Fruit fly (Drosophila melanogaster): ENCODE results near the gene scu.

The scu gene

DNA sequence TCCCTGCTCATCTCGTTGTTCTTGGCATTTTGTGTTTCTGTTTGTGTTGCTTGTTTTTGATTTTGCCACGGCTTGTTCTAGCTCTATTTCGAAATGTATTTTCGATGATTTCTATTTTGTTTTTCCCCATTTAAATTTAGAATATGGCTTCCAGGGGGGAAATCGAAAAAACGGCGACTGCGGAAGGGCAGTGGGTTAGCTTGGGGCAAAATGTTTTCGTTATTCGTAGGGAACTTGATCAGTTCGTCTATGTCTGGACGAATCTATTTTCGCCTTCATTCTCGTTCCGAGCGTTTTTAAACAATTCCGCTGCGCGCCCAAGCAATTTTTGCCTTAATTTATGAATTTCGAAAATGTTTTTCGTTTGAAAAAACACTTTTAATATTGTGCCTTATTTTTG is 27.5 kb downstream of the scu start:
- TF ChIP-seq CG8159 (tag; optimal IDR thresholded peaks at IDR 0.05) (no peak), CG15710 (tag; optimal IDR thresholded peaks at IDR 0.05) (no peak), fd96Ca (GFP tag; IDR thresholded peaks at IDR 0.05) (no peak), Ets98B (GFP tag; IDR thresholded peaks at IDR 0.05) (no peak), EcR (GFP tag; optimal IDR thresholded peaks at IDR 0.05) (no peak), Pif1B (GFP tag; optimal IDR thresholded peaks at IDR 0.05) (no peak), CG32121 (GFP tag; IDR thresholded peaks at IDR 0.05) (no peak), CG8301 (tag; optimal IDR thresholded peaks at IDR 0.05) (no peak), CG17806 (tag; optimal IDR thresholded peaks at IDR 0.05) (no peak), CG14655 (GFP tag; optimal IDR thresholded peaks at IDR 0.05) (no peak), CG13204 (GFP tag; optimal IDR thresholded peaks at IDR 0.05) (no peak), CG4496 (GFP tag; IDR thresholded peaks at IDR 0.05) (no peak), CG12605 (GFP tag; IDR thresholded peaks at IDR 0.05) (no peak), Pif1A (GFP tag; optimal IDR thresholded peaks at IDR 0.05) (no peak), CG10348 (GFP tag; IDR thresholded peaks at IDR 0.05) (no peak), rn (GFP tag; IDR thresholded peaks at IDR 0.05) (no peak)

DNA sequence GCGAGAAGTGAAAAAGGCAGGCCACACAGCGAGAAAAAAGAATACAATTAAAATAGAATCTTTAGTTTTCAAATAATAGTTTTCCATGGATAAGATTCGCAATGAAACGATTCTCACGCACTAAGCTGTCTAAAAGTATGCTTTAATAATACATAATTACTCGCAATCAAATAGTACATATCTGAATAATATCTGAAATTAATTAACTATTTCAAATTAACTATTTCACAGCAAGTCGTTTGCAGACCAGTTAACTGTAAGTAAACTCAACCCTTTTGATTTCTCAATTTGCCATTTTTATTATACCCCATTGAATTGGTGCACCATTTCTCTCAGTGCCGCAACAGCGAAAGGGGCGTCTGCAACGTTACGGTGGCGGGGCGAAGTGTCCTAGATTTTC is 34.5 kb downstream of the scu start:
- no peak for TF ChIP-seq CG8301 (tag; optimal IDR thresholded peaks at IDR 0.05)
- TF ChIP-seq CG14655 (GFP tag; optimal IDR thresholded peaks at IDR 0.05) = no peak
- no peak for TF ChIP-seq Snoo (tag; optimal IDR thresholded peaks at IDR 0.05)
- TF ChIP-seq fd96Ca (GFP tag; IDR thresholded peaks at IDR 0.05) = no peak
- no peak for TF ChIP-seq Ets98B (GFP tag; IDR thresholded peaks at IDR 0.05)
- TF ChIP-seq CG32121 (GFP tag; IDR thresholded peaks at IDR 0.05) = no peak
- TF ChIP-seq CG34367 (tag; optimal IDR thresholded peaks at IDR 0.05) = no peak
- no peak for TF ChIP-seq gl (tag; optimal IDR thresholded peaks at IDR 0.05)
- no peak for TF ChIP-seq Pif1B (GFP tag; optimal IDR thresholded peaks at IDR 0.05)
- TF ChIP-seq CG9948 (tag; optimal IDR thresholded peaks at IDR 0.05) = no peak
- TF ChIP-seq CG12605 (GFP tag; IDR thresholded peaks at IDR 0.05) = no peak
- no peak for TF ChIP-seq CG4496 (GFP tag; IDR thresholded peaks at IDR 0.05)
- TF ChIP-seq CG8159 (tag; optimal IDR thresholded peaks at IDR 0.05) = no peak
- TF ChIP-seq CG10348 (GFP tag; IDR thresholded peaks at IDR 0.05) = no peak

DNA sequence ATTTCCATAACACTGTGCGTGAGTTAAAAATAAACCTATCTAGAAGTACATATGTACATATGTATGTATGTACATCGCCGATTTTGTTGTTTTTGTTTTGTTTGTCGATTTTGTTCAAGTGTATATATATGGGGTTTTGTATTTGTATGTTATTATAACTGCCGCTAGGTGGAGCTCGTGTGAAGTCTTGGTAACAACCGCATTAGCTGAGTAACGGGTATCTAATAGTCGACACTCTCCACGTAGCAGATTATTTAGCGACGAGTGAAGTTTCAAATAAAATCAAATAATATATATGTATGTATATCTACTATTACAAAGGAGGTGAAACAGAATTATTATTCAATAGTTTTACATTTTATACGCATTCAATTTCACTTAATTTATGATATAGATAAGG is 38.2 kb downstream of the scu start:
- TF ChIP-seq rn (GFP tag; IDR thresholded peaks at IDR 0.05) = no peak
- TF ChIP-seq CG13204 (GFP tag; optimal IDR thresholded peaks at IDR 0.05) = no peak
- no peak for TF ChIP-seq fd96Ca (GFP tag; IDR thresholded peaks at IDR 0.05)
- TF ChIP-seq CG9948 (tag; optimal IDR thresholded peaks at IDR 0.05) = no peak
- no peak for TF ChIP-seq CG32121 (GFP tag; IDR thresholded peaks at IDR 0.05)
- TF ChIP-seq CG17806 (tag; optimal IDR thresholded peaks at IDR 0.05) = no peak
- TF ChIP-seq CG12605 (GFP tag; IDR thresholded peaks at IDR 0.05) = no peak
- TF ChIP-seq Pif1A (GFP tag; optimal IDR thresholded peaks at IDR 0.05) = no peak
- TF ChIP-seq Ets98B (GFP tag; IDR thresholded peaks at IDR 0.05) = no peak
- TF ChIP-seq CG14655 (GFP tag; optimal IDR thresholded peaks at IDR 0.05) = no peak
- TF ChIP-seq Snoo (tag; optimal IDR thresholded peaks at IDR 0.05) = no peak
- no peak for TF ChIP-seq CG8159 (tag; optimal IDR thresholded peaks at IDR 0.05)
- no peak for TF ChIP-seq gl (tag; optimal IDR thresholded peaks at IDR 0.05)
- TF ChIP-seq D1 (tag; optimal IDR thresholded peaks at IDR 0.05) = no peak

DNA sequence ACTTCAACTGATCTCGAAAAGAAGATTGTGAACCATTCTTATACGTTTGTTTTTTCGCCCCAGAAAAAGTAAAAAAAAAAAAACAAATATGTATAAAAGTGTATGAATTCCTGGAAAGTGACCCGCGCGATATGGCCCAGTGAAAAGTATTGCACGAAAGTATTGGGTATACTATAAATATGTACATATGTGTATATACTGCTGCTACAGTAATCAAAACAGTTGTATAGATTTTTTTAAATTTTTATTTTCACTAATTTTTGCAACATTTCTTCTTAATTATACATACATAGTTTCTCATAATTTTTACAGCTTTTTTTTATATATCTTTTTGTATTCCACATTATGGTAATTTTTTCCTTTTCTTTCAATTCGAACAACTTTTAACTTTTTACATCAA is 39.1 kb downstream of the scu start, which contains the start of gene CG43133:
CG43133 (minus strand) TSS at position 11 of the 400 bp plus-strand sequence.
- TF ChIP-seq CG12605 (GFP tag; IDR thresholded peaks at IDR 0.05) = no peak
- TF ChIP-seq CG15710 (tag; optimal IDR thresholded peaks at IDR 0.05) = no peak
- TF ChIP-seq gl (tag; optimal IDR thresholded peaks at IDR 0.05) = no peak
- no peak for TF ChIP-seq EcR (GFP tag; optimal IDR thresholded peaks at IDR 0.05)
- TF ChIP-seq CG9948 (tag; optimal IDR thresholded peaks at IDR 0.05) = no peak
- no peak for TF ChIP-seq D1 (tag; optimal IDR thresholded peaks at IDR 0.05)
- no peak for TF ChIP-seq Pif1B (GFP tag; optimal IDR thresholded peaks at IDR 0.05)

DNA sequence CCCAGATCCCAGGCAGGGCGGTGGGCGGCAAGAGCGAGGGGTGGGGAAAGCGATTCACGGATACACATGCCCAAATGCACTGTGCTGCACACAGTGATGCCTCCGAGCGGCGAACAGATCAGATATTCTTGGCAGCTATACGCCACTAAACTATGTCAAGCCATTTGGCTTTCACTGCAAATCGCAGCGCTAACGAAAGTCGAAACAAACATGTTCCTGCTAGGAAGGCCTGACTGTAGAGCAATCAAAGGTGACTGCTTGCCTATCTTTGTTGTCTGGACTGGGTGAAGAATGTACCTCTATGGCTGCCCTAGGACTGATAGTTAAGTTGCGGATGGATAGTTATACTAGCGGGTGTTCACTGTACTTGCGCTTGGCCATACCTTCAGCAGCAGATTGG is 45.0 kb downstream of the scu start:
- TF ChIP-seq CG32121 (GFP tag; IDR thresholded peaks at IDR 0.05) (peak; percentile 74), Ets98B (GFP tag; IDR thresholded peaks at IDR 0.05) (peak; percentile 48; the same call in 1 of the 2 replicates), CG34367 (tag; optimal IDR thresholded peaks at IDR 0.05) (no peak), CG8301 (tag; optimal IDR thresholded peaks at IDR 0.05) (peak; percentile 33), CG8159 (tag; optimal IDR thresholded peaks at IDR 0.05) (peak; percentile 33)

DNA sequence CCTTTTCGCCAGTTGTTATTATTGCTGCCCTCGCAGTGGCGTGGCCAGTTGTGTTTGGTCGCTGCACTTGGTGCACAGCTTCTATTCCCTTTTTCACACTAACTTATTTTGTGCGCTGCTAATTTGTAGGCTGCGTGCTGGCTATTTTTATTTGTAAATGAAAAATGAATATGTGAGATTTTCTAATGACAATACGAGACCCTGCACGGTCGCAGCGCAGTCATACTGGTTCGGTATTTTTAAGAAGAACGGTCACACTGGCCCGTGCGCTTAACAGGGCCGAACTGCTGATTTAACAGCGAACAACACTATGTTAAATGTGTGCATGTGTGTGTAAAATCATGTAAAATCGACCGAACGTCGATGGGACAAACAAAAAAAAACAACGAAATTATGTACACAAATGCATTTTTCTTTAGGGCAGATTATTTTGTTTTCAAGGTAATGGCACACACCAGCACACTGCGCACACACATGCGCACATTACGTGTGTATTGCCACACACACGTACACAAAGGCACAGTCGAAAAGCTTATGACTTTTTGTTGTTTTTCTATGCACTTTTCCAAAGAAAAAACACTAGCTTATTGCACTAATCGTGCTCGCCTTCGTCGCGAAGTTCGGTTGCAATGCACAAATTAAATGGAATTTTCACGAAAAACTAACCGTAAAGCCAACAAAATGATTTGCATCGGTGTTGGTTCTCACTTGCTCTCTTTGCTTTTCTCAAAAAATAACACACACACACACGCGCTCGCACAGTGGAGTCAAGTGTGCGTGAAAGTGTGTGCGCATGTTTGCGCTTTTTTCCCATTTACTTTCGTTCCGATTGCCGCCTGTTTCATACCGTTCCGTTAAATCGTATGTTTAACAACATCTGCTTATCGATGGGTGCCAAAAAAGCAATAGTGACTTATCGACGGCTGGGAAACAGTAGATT is 46.1 kb downstream of the scu start, which contains the start of gene ari-1:
ari-1 (minus strand) TSS at position 875 of the 940 bp plus-strand sequence.
- TF ChIP-seq Snoo (tag; optimal IDR thresholded peaks at IDR 0.05) = no peak
- TF ChIP-seq CG10348 (GFP tag; IDR thresholded peaks at IDR 0.05) = no peak
- TF ChIP-seq CG14655 (GFP tag; optimal IDR thresholded peaks at IDR 0.05) = peak; percentile 29
- peak; percentile 31; the same call in 1 of the 3 replicates for TF ChIP-seq CG4496 (GFP tag; IDR thresholded peaks at IDR 0.05)

Data from whole organism, pupa.